Worm (Caenorhabditis elegans): Measurements from ENCODE around the gene far-6.
A peak's percentile ranks its signal among the peaks of the same experiment; 100 is the strongest.

The far-6 gene

DNA sequence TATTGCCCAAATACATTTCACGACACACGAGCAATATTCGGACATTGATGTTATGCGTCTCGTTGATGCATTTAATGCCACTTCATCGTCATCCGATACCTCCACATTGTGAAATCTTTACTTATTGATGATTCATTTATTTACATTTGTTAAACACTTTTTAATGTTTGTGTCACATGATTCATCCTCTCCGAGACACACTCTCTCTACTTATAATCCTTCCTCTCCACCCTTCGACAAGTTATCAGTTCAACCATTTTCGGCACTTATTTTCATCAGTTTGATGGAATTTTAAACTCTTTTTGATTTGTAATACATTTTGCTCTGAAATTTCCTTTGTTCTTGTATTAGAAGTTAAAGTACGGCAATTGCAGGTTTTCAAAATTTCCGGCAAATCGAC lies 17.9 kb downstream of the far-6 start:
- peak; percentile 99 for TF ChIP-seq pha-4 (tag; optimal IDR thresholded peaks at IDR 0.05)
- TF ChIP-seq pqm-1 (tag; optimal IDR thresholded peaks at IDR 0.05) = peak; percentile 64
- TF ChIP-seq fos-1 (tag; optimal IDR thresholded peaks at IDR 0.05) = peak; percentile 36
- TF ChIP-seq aly-2 (tag; optimal IDR thresholded peaks at IDR 0.05) = no peak
- TF ChIP-seq egl-27 (tag; optimal IDR thresholded peaks at IDR 0.05) = no peak
- TF ChIP-seq fkh-10 (GFP tag; optimal IDR thresholded peaks at IDR 0.05) = no peak
- TF ChIP-seq jun-1 (tag; optimal IDR thresholded peaks at IDR 0.05) = peak; percentile 85
- TF ChIP-seq elt-2 (tag; optimal IDR thresholded peaks at IDR 0.05) = peak; percentile 66

- TF ChIP-seq daf-12 (tag; optimal IDR thresholded peaks at IDR 0.05) = no peak
- TF ChIP-seq nhr-77 (tag; optimal IDR thresholded peaks at IDR 0.05) = no peak
- TF ChIP-seq pqm-1 (tag; optimal IDR thresholded peaks at IDR 0.05) = peak; percentile 99
- TF ChIP-seq fkh-2 (tag; optimal IDR thresholded peaks at IDR 0.05) = no peak
- TF ChIP-seq aly-2 (tag; optimal IDR thresholded peaks at IDR 0.05) = no peak
- peak; percentile 89 for TF ChIP-seq elt-2 (tag; optimal IDR thresholded peaks at IDR 0.05)
- TF ChIP-seq egl-5 (tag; optimal IDR thresholded peaks at IDR 0.05) = no peak
- TF ChIP-seq jun-1 (tag; optimal IDR thresholded peaks at IDR 0.05) = peak; percentile 60
- peak; percentile 87 for TF ChIP-seq pha-4 (tag; optimal IDR thresholded peaks at IDR 0.05)
Observed at ce11 chrIV:13347232-13347715, 19.1 kb downstream of the far-6 start, which contains the start of gene W02A2.9. W02A2.9 (plus strand) TSS chrIV:13347665.

- no peak for TF ChIP-seq lin-39 (tag; optimal IDR thresholded peaks at IDR 0.05)
- no peak for TF ChIP-seq eor-1 (tag; optimal IDR thresholded peaks at IDR 0.05)
- no peak for TF ChIP-seq nhr-28 (tag; optimal IDR thresholded peaks at IDR 0.05)
- no peak for TF ChIP-seq ama-1 (optimal IDR thresholded peaks at IDR 0.05)
- no peak for TF ChIP-seq sea-2 (GFP tag; optimal IDR thresholded peaks at IDR 0.05)
- no peak for TF ChIP-seq daf-12 (tag; optimal IDR thresholded peaks at IDR 0.05)
Observed at ce11 chrIV:13348592-13348991, 20.4 kb downstream of the far-6 start, which contains the start of gene W02A2.12. W02A2.12 (minus strand) TSS chrIV:13348831.

DNA sequence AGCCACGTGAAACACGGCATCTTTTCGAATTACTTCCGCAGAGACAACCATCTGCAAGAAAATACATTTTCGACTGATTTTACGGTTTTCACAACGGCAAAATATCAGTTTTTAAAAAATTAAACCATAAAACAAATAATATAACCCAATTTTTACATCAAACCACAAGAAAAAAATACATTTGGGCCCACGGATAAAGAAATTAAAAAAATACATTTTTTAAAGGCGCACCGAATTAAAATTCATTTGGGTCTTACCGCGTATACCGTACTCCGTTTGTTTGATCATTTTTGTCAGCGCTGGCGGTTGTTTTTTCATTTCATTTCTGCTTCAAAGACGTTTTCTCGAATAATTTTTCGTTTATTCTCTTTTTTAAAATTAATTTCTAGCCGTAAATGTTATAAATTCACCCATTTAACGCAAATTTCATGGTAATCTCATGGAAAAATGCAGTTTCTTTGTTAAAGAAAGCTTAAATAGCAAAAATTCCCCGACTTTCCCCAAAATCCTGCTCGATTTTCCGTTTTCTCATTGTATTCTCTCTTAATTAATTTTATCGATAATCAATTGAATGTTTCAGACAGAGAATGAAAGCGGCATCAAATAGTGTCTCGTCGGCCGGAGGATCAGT lies 25.1 kb downstream of the far-6 start, which contains the start of the genes rec-8 and mex-5:
TSS of gene rec-8 (minus strand) at position 51 of the 631 bp plus-strand sequence.
TSS of gene mex-5 (plus strand) at position 581 of the 631 bp plus-strand sequence.
- TF ChIP-seq nhr-76 (tag; optimal IDR thresholded peaks at IDR 0.05) (no peak), elt-1 (tag; optimal IDR thresholded peaks at IDR 0.05) (peak; percentile 80), ztf-11 (tag; optimal IDR thresholded peaks at IDR 0.05) (no peak), snpc-4 (tag; optimal IDR thresholded peaks at IDR 0.05) (no peak), zag-1 (tag; optimal IDR thresholded peaks at IDR 0.05) (no peak), unc-39 (tag; optimal IDR thresholded peaks at IDR 0.05) (no peak), lin-15B (tag; optimal IDR thresholded peaks at IDR 0.05) (no peak), fos-1 (tag; optimal IDR thresholded peaks at IDR 0.05) (no peak), ceh-9 (tag; optimal IDR thresholded peaks at IDR 0.05) (no peak)

DNA sequence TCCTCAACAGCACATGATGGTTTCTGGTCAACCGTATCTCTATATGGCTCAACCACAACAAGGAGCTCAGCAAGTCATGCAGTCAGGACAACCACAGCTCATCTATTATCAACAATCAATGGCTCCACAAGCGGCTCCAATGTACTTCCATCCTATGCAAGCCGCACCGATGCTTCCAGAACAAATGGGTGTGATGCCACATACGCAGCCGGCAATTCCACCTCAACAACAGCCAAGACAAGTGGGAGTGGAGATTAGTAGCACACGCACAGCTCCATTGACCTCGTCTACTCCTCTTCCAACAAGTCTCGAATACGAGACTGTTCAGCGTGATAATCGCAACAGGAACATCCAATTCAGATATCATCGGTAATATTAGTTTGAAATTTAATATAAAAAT lies 25.9 kb downstream of the far-6 start:
- TF ChIP-seq mdl-1 (tag; optimal IDR thresholded peaks at IDR 0.05) (no peak), mml-1 (tag; optimal IDR thresholded peaks at IDR 0.05) (no peak), fos-1 (tag; optimal IDR thresholded peaks at IDR 0.05) (no peak), nhr-77 (tag; optimal IDR thresholded peaks at IDR 0.05) (no peak), nfya-1 (tag; optimal IDR thresholded peaks at IDR 0.05; ENCODE audit: insufficient read depth) (no peak), ZK546.5 (tag; optimal IDR thresholded peaks at IDR 0.05) (no peak), aly-2 (tag; optimal IDR thresholded peaks at IDR 0.05) (no peak), pqm-1 (tag; optimal IDR thresholded peaks at IDR 0.05) (no peak), ceh-9 (tag; optimal IDR thresholded peaks at IDR 0.05) (no peak), ceh-16 (tag; optimal IDR thresholded peaks at IDR 0.05) (no peak), ztf-11 (tag; optimal IDR thresholded peaks at IDR 0.05) (no peak), snpc-4 (tag; optimal IDR thresholded peaks at IDR 0.05) (no peak), egl-27 (tag; optimal IDR thresholded peaks at IDR 0.05) (no peak), nhr-25 (tag; optimal IDR thresholded peaks at IDR 0.05) (no peak), elt-1 (tag; optimal IDR thresholded peaks at IDR 0.05) (no peak), unc-39 (tag; optimal IDR thresholded peaks at IDR 0.05) (no peak)

- no peak for TF ChIP-seq daf-12 (tag; optimal IDR thresholded peaks at IDR 0.05)
- TF ChIP-seq nhr-11 (tag; optimal IDR thresholded peaks at IDR 0.05) = no peak
- no peak for TF ChIP-seq nhr-12 (tag; optimal IDR thresholded peaks at IDR 0.05)
- TF ChIP-seq mml-1 (tag; optimal IDR thresholded peaks at IDR 0.05) = no peak
- no peak for TF ChIP-seq zag-1 (tag; optimal IDR thresholded peaks at IDR 0.05)
- TF ChIP-seq nhr-23 (tag; optimal IDR thresholded peaks at IDR 0.05) = no peak
- no peak for TF ChIP-seq pha-4 (tag; optimal IDR thresholded peaks at IDR 0.05)
- no peak for TF ChIP-seq lin-15B (tag; optimal IDR thresholded peaks at IDR 0.05)
- TF ChIP-seq lin-39 (tag; optimal IDR thresholded peaks at IDR 0.05) = no peak
- TF ChIP-seq unc-39 (tag; optimal IDR thresholded peaks at IDR 0.05) = no peak
- TF ChIP-seq nfya-1 (tag; optimal IDR thresholded peaks at IDR 0.05; ENCODE audit: insufficient read depth) = no peak
- TF ChIP-seq nhr-67 (tag; optimal IDR thresholded peaks at IDR 0.05) = no peak
- TF ChIP-seq skn-1 (tag; optimal IDR thresholded peaks at IDR 0.05) = no peak
- TF ChIP-seq ZK546.5 (tag; optimal IDR thresholded peaks at IDR 0.05) = no peak
- TF ChIP-seq egl-5 (tag; optimal IDR thresholded peaks at IDR 0.05) = no peak
- TF ChIP-seq lsy-12 (tag; optimal IDR thresholded peaks at IDR 0.05) = no peak
- TF ChIP-seq ceh-28 (tag; optimal IDR thresholded peaks at IDR 0.05) = no peak
- TF ChIP-seq tbx-2 (tag; optimal IDR thresholded peaks at IDR 0.05) = no peak
- TF ChIP-seq pqm-1 (tag; optimal IDR thresholded peaks at IDR 0.05) = no peak
- no peak for TF ChIP-seq snpc-4 (tag; optimal IDR thresholded peaks at IDR 0.05)
Observed at ce11 chrIV:13356005-13356404, 27.8 kb downstream of the far-6 start.
